Fruit fly (Drosophila melanogaster): ENCODE data around the gene Vps60.

Gene Vps60

dm6 chr3L:17651717-17652651, 30.6 kb upstream of the Vps60 start (continued):
- TF ChIP-seq Sin3A (optimal IDR thresholded peaks at IDR 0.05) (no peak), fd102C (GFP tag; optimal IDR thresholded peaks at IDR 0.05) (no peak), CG7786 (GFP tag; optimal IDR thresholded peaks at IDR 0.05) (no peak), ash1 (GFP tag; optimal IDR thresholded peaks at IDR 0.05) (no peak), vnd (GFP tag; IDR thresholded peaks at IDR 0.05; ENCODE audit: partially characterized antibody) (no peak), Rx (GFP tag; IDR thresholded peaks at IDR 0.05) (no peak), yki (optimal IDR thresholded peaks at IDR 0.05) (no peak), gcm2 (GFP tag; optimal IDR thresholded peaks at IDR 0.05) (no peak), unpg (GFP tag; optimal IDR thresholded peaks at IDR 0.05) (peak; percentile 19), CG12391 (tag; optimal IDR thresholded peaks at IDR 0.05) (peak; percentile 37), rib (GFP tag; IDR thresholded peaks at IDR 0.05) (0 out of 2 replicates have a peak, but pooled peaks have one; percentile 46), cad (GFP tag; optimal IDR thresholded peaks at IDR 0.05) (no peak), pnt (GFP tag; optimal IDR thresholded peaks at IDR 0.05) (no peak), HHEX (GFP tag; optimal IDR thresholded peaks at IDR 0.05) (peak; percentile 6), ham (GFP tag; IDR thresholded peaks at IDR 0.05) (no peak), Chrac-16 (GFP tag; optimal IDR thresholded peaks at IDR 0.05) (no peak), CG15073 (GFP tag; optimal IDR thresholded peaks at IDR 0.05) (no peak), nau (GFP tag; optimal IDR thresholded peaks at IDR 0.05) (peak; percentile 6), ftz-f1 (GFP tag; optimal IDR thresholded peaks at IDR 0.05) (no peak), kay (GFP tag; optimal IDR thresholded peaks at IDR 0.05) (no peak), CG17186 (GFP tag; optimal IDR thresholded peaks at IDR 0.05) (no peak), Nf-YA (GFP tag; IDR thresholded peaks at IDR 0.05) (no peak), CG6791 (GFP tag; IDR thresholded peaks at IDR 0.05; ENCODE audit: partially characterized antibody) (no peak), CG2129 (GFP tag; IDR thresholded peaks at IDR 0.05; ENCODE audit: partially characterized antibody) (no peak), luna (GFP tag; optimal IDR thresholded peaks at IDR 0.05) (no peak), CG5180 (GFP tag; optimal IDR thresholded peaks at IDR 0.05) (no peak), CG10654 (GFP tag; optimal IDR thresholded peaks at IDR 0.05) (no peak), CG1603 (tag; optimal IDR thresholded peaks at IDR 0.05) (no peak), Rfx (GFP tag; IDR thresholded peaks at IDR 0.05) (peak; percentile 25; the same call in 1 of the 2 replicates), ssp (GFP tag; IDR thresholded peaks at IDR 0.05) (no peak), run (tag; optimal IDR thresholded peaks at IDR 0.05) (no peak), ind (GFP tag; optimal IDR thresholded peaks at IDR 0.05) (no peak), caup (GFP tag; optimal IDR thresholded peaks at IDR 0.05; ENCODE audit: severe bottlenecking) (peak; percentile 26), Trl (optimal IDR thresholded peaks at IDR 0.05) (no peak), Trl (GFP tag; optimal IDR thresholded peaks at IDR 0.05) (no peak), CG9609 (GFP tag; optimal IDR thresholded peaks at IDR 0.05) (no peak), CG3726 (GFP tag; IDR thresholded peaks at IDR 0.05) (no peak), ken (GFP tag; IDR thresholded peaks at IDR 0.05) (peak; percentile 54; the same call in 1 of the 3 replicates), CG12071 (GFP tag; optimal IDR thresholded peaks at IDR 0.05) (no peak), CG32532 (GFP tag; IDR thresholded peaks at IDR 0.05) (0 out of 2 replicates have a peak, but pooled peaks have one; percentile 24), CG30020 (tag; optimal IDR thresholded peaks at IDR 0.05) (no peak), gro (GFP tag; optimal IDR thresholded peaks at IDR 0.05) (no peak), Xbp1 (GFP tag; optimal IDR thresholded peaks at IDR 0.05) (peak; percentile 16), CG4617 (GFP tag; optimal IDR thresholded peaks at IDR 0.05; ENCODE audit: borderline replicate concordance) (no peak), chinmo (GFP tag; IDR thresholded peaks at IDR 0.05; ENCODE audit: partially characterized antibody) (no peak), CG9727 (GFP tag; optimal IDR thresholded peaks at IDR 0.05) (no peak), ci (GFP tag; IDR thresholded peaks at IDR 0.05) (peak; percentile 81; the same call in 2 of the 3 replicates), CG13894 (tag; optimal IDR thresholded peaks at IDR 0.05) (no peak), NC2α (GFP tag; optimal IDR thresholded peaks at IDR 0.05) (no peak), CG6175 (GFP tag; IDR thresholded peaks at IDR 0.05) (no peak)

All from whole organism, embryonic.